Worm (Caenorhabditis elegans): ENCODE results near the gene cblc-1.

Gene cblc-1

DNA sequence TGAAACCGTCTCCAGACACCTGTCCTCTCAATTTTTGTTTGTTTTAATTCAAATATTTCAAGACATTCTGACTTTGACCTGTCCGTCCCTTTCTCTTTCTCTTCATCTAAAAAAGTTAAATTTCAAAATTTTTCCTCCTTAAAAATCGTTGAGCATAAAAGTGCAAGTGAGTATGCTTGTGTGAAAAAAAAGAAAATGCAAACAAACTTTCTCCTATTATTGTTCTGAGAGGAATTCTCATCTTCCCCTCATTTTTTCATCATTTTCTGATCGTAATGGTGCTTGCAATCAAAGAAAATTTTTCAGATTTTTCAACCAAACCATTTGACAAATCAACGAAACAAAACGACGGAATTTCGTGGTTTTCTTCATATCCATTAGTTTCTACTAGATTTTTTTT is 27.9 kb upstream of the cblc-1 start, which contains the start of gene shc-2:
Gene shc-2, plus strand, starts transcription at position 301 of the 400 bp plus-strand sequence.
- TF ChIP-seq klf-2 (GFP tag; conservative IDR thresholded peaks at IDR 0.05) (no peak), ztf-29 (GFP tag; IDR thresholded peaks at IDR 0.05) (no peak), ref-1 (GFP tag; conservative IDR thresholded peaks at IDR 0.05) (no peak), flt-1 (GFP tag; IDR thresholded peaks at IDR 0.05) (no peak), tab-1 (GFP tag; IDR thresholded peaks at IDR 0.05) (no peak), cog-1 (tag; optimal IDR thresholded peaks at IDR 0.05) (no peak), ztf-23 (GFP tag; IDR thresholded peaks at IDR 0.05) (no peak), med-1 (GFP tag; optimal IDR thresholded peaks at IDR 0.05; ENCODE audit: insufficient read depth) (no peak), T22C8.4 (GFP tag; IDR thresholded peaks at IDR 0.05) (no peak)

- TF ChIP-seq tab-1 (GFP tag; IDR thresholded peaks at IDR 0.05) (no peak), ref-1 (GFP tag; conservative IDR thresholded peaks at IDR 0.05) (no peak), ztf-23 (GFP tag; IDR thresholded peaks at IDR 0.05) (no peak), med-1 (GFP tag; optimal IDR thresholded peaks at IDR 0.05; ENCODE audit: insufficient read depth) (no peak), flt-1 (GFP tag; IDR thresholded peaks at IDR 0.05) (no peak), ztf-29 (GFP tag; IDR thresholded peaks at IDR 0.05) (no peak), klf-2 (GFP tag; conservative IDR thresholded peaks at IDR 0.05) (no peak), T22C8.4 (GFP tag; IDR thresholded peaks at IDR 0.05) (no peak), cog-1 (tag; optimal IDR thresholded peaks at IDR 0.05) (no peak)
These were observed 26.7 kb upstream of the cblc-1 start for ce11 chrII:4967636-4968035.

DNA sequence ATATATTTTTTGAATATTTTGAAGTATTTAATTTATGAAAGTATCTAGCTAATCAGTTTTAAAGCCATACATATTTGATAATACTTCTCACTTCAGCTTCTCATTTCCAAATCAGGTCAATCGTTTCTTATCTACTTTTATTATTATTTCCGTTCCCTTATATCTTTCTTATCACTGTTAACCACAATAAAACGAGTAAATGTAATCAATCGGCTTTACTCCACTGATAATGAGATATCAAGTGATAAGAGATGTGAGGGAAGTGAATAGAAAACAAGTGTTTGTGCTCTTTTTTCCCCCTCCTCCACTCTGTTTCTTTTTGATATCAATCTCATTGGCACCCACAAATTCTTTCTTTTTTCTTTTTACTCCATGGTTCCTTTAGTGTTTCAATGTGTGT is 25.6 kb upstream of the cblc-1 start:
- TF ChIP-seq ztf-23 (GFP tag; IDR thresholded peaks at IDR 0.05) (no peak), flt-1 (GFP tag; IDR thresholded peaks at IDR 0.05) (no peak), cog-1 (tag; optimal IDR thresholded peaks at IDR 0.05) (no peak), tab-1 (GFP tag; IDR thresholded peaks at IDR 0.05) (no peak), T22C8.4 (GFP tag; IDR thresholded peaks at IDR 0.05) (no peak), ref-1 (GFP tag; conservative IDR thresholded peaks at IDR 0.05) (no peak), med-1 (GFP tag; optimal IDR thresholded peaks at IDR 0.05; ENCODE audit: insufficient read depth) (no peak), ztf-29 (GFP tag; IDR thresholded peaks at IDR 0.05) (no peak), klf-2 (GFP tag; conservative IDR thresholded peaks at IDR 0.05) (no peak)

DNA sequence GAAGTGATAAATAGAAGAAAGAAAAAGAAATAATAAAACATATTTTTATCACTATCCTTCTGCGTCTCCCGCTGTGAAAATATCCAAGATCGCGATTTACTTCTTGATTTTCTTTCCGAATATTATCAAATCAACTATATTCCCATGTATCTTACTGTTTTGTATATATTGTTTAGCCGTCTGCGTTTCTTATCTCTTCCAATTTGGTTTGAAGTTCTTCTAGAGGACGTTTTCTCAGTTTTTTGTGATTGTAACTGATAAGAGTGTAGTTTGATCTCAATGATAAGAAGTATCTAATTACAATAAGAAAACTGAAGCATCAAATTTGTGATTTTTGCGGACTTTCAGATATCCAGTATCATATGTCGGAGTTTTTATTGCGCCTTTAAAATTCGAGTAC is 19.7 kb upstream of the cblc-1 start:
- TF ChIP-seq cog-1 (tag; optimal IDR thresholded peaks at IDR 0.05) (no peak), klf-2 (GFP tag; conservative IDR thresholded peaks at IDR 0.05) (no peak), med-1 (GFP tag; optimal IDR thresholded peaks at IDR 0.05; ENCODE audit: insufficient read depth) (no peak), T22C8.4 (GFP tag; IDR thresholded peaks at IDR 0.05) (no peak), ref-1 (GFP tag; conservative IDR thresholded peaks at IDR 0.05) (no peak)

DNA sequence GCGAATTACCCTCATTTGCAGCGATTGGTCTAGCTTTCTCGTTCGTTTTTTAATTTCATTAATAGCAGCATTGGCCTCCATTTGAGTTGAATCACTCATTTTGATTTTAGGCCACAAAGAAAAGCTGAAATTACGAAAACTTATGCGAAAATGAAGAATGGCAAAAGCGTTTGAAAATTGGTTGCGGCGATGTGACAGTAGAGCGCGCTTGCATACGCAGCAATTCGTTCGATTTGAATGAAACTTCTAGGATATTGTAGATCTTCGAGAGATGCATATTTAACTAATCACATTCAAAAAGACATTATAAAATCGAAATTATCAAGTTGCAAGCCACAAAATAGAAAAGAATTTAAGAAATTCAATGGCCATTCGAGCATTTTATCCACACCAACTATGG is 18.8 kb upstream of the cblc-1 start, which contains the start of gene ulp-2:
Gene ulp-2, minus strand, starts transcription at position 158 of the 400 bp plus-strand sequence.
- TF ChIP-seq T22C8.4 (GFP tag; IDR thresholded peaks at IDR 0.05) = no peak
- 0 out of 2 replicates have a peak, but pooled peaks have one; percentile 19 for TF ChIP-seq ztf-23 (GFP tag; IDR thresholded peaks at IDR 0.05)

DNA sequence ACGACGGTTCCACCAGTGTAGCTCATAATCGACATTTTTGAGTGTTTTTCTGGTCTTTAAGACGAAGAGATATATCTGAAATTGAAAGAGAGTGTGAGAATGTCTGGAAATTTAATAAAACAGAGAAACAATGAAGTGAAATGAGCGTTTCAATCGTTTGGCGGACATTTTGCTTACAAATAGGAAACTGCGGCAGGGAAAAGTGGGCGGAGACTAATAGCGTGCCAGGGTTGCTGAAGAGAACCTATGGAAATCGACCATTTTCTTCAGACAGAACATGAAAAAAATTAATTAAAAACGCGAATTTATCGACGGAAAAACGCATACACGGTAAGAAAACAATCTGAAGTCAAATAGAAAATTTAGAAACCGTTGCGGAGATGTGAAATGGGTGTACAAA is 14.4 kb upstream of the cblc-1 start, which contains the start of gene pbs-3:
Gene pbs-3, minus strand, starts transcription at position 75 of the 400 bp plus-strand sequence.
- TF ChIP-seq T22C8.4 (GFP tag; IDR thresholded peaks at IDR 0.05) = no peak
- peak; percentile 12 for TF ChIP-seq cog-1 (tag; optimal IDR thresholded peaks at IDR 0.05)
- no peak for TF ChIP-seq ztf-29 (GFP tag; IDR thresholded peaks at IDR 0.05)
- TF ChIP-seq klf-2 (GFP tag; conservative IDR thresholded peaks at IDR 0.05) = no peak
- TF ChIP-seq med-1 (GFP tag; optimal IDR thresholded peaks at IDR 0.05; ENCODE audit: insufficient read depth) = no peak
- no peak for TF ChIP-seq ref-1 (GFP tag; conservative IDR thresholded peaks at IDR 0.05)
- no peak for TF ChIP-seq tab-1 (GFP tag; IDR thresholded peaks at IDR 0.05)
- no peak for TF ChIP-seq ztf-23 (GFP tag; IDR thresholded peaks at IDR 0.05)
- 0 out of 2 replicates have a peak, but pooled peaks have one; percentile 56 for TF ChIP-seq flt-1 (GFP tag; IDR thresholded peaks at IDR 0.05)

- no peak for TF ChIP-seq T22C8.4 (GFP tag; IDR thresholded peaks at IDR 0.05)
- TF ChIP-seq ref-1 (GFP tag; conservative IDR thresholded peaks at IDR 0.05) = no peak
- TF ChIP-seq cog-1 (tag; optimal IDR thresholded peaks at IDR 0.05) = no peak
- no peak for TF ChIP-seq tab-1 (GFP tag; IDR thresholded peaks at IDR 0.05)
- no peak for TF ChIP-seq ztf-29 (GFP tag; IDR thresholded peaks at IDR 0.05)
- TF ChIP-seq med-1 (GFP tag; optimal IDR thresholded peaks at IDR 0.05; ENCODE audit: insufficient read depth) = no peak
- TF ChIP-seq ztf-23 (GFP tag; IDR thresholded peaks at IDR 0.05) = no peak
- TF ChIP-seq klf-2 (GFP tag; conservative IDR thresholded peaks at IDR 0.05) = no peak
- TF ChIP-seq flt-1 (GFP tag; IDR thresholded peaks at IDR 0.05) = no peak
These were observed 13.4 kb upstream of the cblc-1 start for ce11 chrII:4954099-4954959.

- no peak for TF ChIP-seq T22C8.4 (GFP tag; IDR thresholded peaks at IDR 0.05)
- TF ChIP-seq tab-1 (GFP tag; IDR thresholded peaks at IDR 0.05) = no peak
- TF ChIP-seq flt-1 (GFP tag; IDR thresholded peaks at IDR 0.05) = no peak
- no peak for TF ChIP-seq klf-2 (GFP tag; conservative IDR thresholded peaks at IDR 0.05)
- TF ChIP-seq med-1 (GFP tag; optimal IDR thresholded peaks at IDR 0.05; ENCODE audit: insufficient read depth) = no peak
These were observed 12.3 kb upstream of the cblc-1 start, which contains the start of gene ndx-3 for ce11 chrII:4953289-4953688. Gene ndx-3 (plus strand): TSS chrII:4953589.

- no peak for TF ChIP-seq T22C8.4 (GFP tag; IDR thresholded peaks at IDR 0.05)
- no peak for TF ChIP-seq cog-1 (tag; optimal IDR thresholded peaks at IDR 0.05)
These were observed 8.5 kb upstream of the cblc-1 start, which contains the start of the genes try-1 and zyg-12 for ce11 chrII:4949380-4949950. Gene try-1 (minus strand): TSS chrII:4949527. Gene zyg-12 (plus strand): TSS chrII:4949900.

DNA sequence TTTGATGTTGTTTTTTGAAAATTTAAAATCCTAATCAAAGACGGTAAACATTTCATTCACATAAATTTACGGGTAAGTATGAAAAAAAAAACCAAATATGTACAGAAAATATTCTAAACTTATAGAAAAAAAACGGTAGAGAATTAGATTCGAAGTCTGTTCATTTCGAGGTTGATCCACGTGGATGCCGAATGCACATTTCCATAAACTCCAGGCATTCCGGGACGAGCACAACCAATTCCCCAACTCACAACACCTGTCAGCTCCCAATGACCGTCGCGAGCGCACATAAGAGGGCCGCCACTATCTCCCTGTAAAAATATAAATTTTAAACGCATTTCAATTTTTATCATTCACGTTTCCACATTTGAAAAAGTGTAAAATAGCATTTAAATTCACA is 7.2 kb upstream of the cblc-1 start:
- TF ChIP-seq flt-1 (GFP tag; IDR thresholded peaks at IDR 0.05) (no peak), ztf-23 (GFP tag; IDR thresholded peaks at IDR 0.05) (0 out of 2 replicates have a peak, but pooled peaks have one; percentile 15)
